Fruit fly (Drosophila melanogaster): ENCODE data around the gene CG10621.

CG10621 gene

dm6 chr2L:18984158-18984557, 29.9 kb upstream of the CG10621 start:
- TF ChIP-seq h (optimal IDR thresholded peaks at IDR 0.05) (no peak), ttk (optimal IDR thresholded peaks at IDR 0.05) (no peak), psq (optimal IDR thresholded peaks at IDR 0.05) (no peak), Sin3A (optimal IDR thresholded peaks at IDR 0.05) (no peak), Myc (optimal IDR thresholded peaks at IDR 0.05) (no peak), insv (optimal IDR thresholded peaks at IDR 0.05) (no peak)

- TF ChIP-seq psq (optimal IDR thresholded peaks at IDR 0.05), result no peak
- TF ChIP-seq ttk (optimal IDR thresholded peaks at IDR 0.05), result no peak
- TF ChIP-seq Sin3A (optimal IDR thresholded peaks at IDR 0.05), result no peak
- no peak for TF ChIP-seq Myc (optimal IDR thresholded peaks at IDR 0.05)
- TF ChIP-seq insv (optimal IDR thresholded peaks at IDR 0.05), result no peak
- no peak for TF ChIP-seq h (optimal IDR thresholded peaks at IDR 0.05)
These were observed 28.9 kb upstream of the CG10621 start for dm6 chr2L:18982826-18983758.

- TF ChIP-seq Sin3A (optimal IDR thresholded peaks at IDR 0.05), result no peak
- no peak for TF ChIP-seq Myc (optimal IDR thresholded peaks at IDR 0.05)
- TF ChIP-seq h (optimal IDR thresholded peaks at IDR 0.05), result no peak
- no peak for TF ChIP-seq ttk (optimal IDR thresholded peaks at IDR 0.05)
- TF ChIP-seq insv (optimal IDR thresholded peaks at IDR 0.05), result no peak
- TF ChIP-seq psq (optimal IDR thresholded peaks at IDR 0.05), result no peak
These were observed 27.8 kb upstream of the CG10621 start for dm6 chr2L:18981947-18982579.

- TF ChIP-seq insv (optimal IDR thresholded peaks at IDR 0.05) (no peak), Myc (optimal IDR thresholded peaks at IDR 0.05) (no peak), psq (optimal IDR thresholded peaks at IDR 0.05) (no peak), ttk (optimal IDR thresholded peaks at IDR 0.05) (no peak), Sin3A (optimal IDR thresholded peaks at IDR 0.05) (no peak), h (optimal IDR thresholded peaks at IDR 0.05) (no peak)
These were observed 27.3 kb upstream of the CG10621 start for dm6 chr2L:18981484-18981883.

dm6 chr2L:18980982-18981381, 26.8 kb upstream of the CG10621 start:
- TF ChIP-seq Sin3A (optimal IDR thresholded peaks at IDR 0.05), result no peak
- no peak for TF ChIP-seq h (optimal IDR thresholded peaks at IDR 0.05)
- TF ChIP-seq psq (optimal IDR thresholded peaks at IDR 0.05), result no peak
- TF ChIP-seq insv (optimal IDR thresholded peaks at IDR 0.05), result no peak
- TF ChIP-seq Myc (optimal IDR thresholded peaks at IDR 0.05), result no peak
- TF ChIP-seq ttk (optimal IDR thresholded peaks at IDR 0.05), result no peak

dm6 chr2L:18979407-18979806, 25.2 kb upstream of the CG10621 start:
- no peak for TF ChIP-seq ttk (optimal IDR thresholded peaks at IDR 0.05)
- TF ChIP-seq psq (optimal IDR thresholded peaks at IDR 0.05), result no peak
- TF ChIP-seq Myc (optimal IDR thresholded peaks at IDR 0.05), result no peak
- TF ChIP-seq h (optimal IDR thresholded peaks at IDR 0.05), result no peak
- no peak for TF ChIP-seq insv (optimal IDR thresholded peaks at IDR 0.05)
- no peak for TF ChIP-seq Sin3A (optimal IDR thresholded peaks at IDR 0.05)

dm6 chr2L:18978923-18979322, 24.7 kb upstream of the CG10621 start:
- TF ChIP-seq h (optimal IDR thresholded peaks at IDR 0.05), result no peak
- no peak for TF ChIP-seq Sin3A (optimal IDR thresholded peaks at IDR 0.05)
- no peak for TF ChIP-seq Myc (optimal IDR thresholded peaks at IDR 0.05)
- no peak for TF ChIP-seq psq (optimal IDR thresholded peaks at IDR 0.05)
- no peak for TF ChIP-seq insv (optimal IDR thresholded peaks at IDR 0.05)
- TF ChIP-seq ttk (optimal IDR thresholded peaks at IDR 0.05), result no peak

dm6 chr2L:18976749-18977148, 22.5 kb upstream of the CG10621 start:
- no peak for TF ChIP-seq ttk (optimal IDR thresholded peaks at IDR 0.05)
- no peak for TF ChIP-seq Myc (optimal IDR thresholded peaks at IDR 0.05)
- TF ChIP-seq Sin3A (optimal IDR thresholded peaks at IDR 0.05), result no peak
- TF ChIP-seq h (optimal IDR thresholded peaks at IDR 0.05), result no peak
- no peak for TF ChIP-seq insv (optimal IDR thresholded peaks at IDR 0.05)

dm6 chr2L:18974063-18974779, 20.0 kb upstream of the CG10621 start, which contains the start of the genes L2HGDH and CG10431:
Gene L2HGDH (minus strand): TSS chr2L:18974448.
Gene CG10431 (plus strand): TSS chr2L:18974710.
- no peak for TF ChIP-seq insv (optimal IDR thresholded peaks at IDR 0.05)
- no peak for TF ChIP-seq Sin3A (optimal IDR thresholded peaks at IDR 0.05)
- no peak for TF ChIP-seq Myc (optimal IDR thresholded peaks at IDR 0.05)
- no peak for TF ChIP-seq ttk (optimal IDR thresholded peaks at IDR 0.05)
- TF ChIP-seq psq (optimal IDR thresholded peaks at IDR 0.05), result no peak
- TF ChIP-seq h (optimal IDR thresholded peaks at IDR 0.05), result no peak

- TF ChIP-seq ttk (optimal IDR thresholded peaks at IDR 0.05) (no peak), Sin3A (optimal IDR thresholded peaks at IDR 0.05) (peak; percentile 96)
These were observed 14.3 kb upstream of the CG10621 start, which contains the start of the genes Nak and Tango6 for dm6 chr2L:18968370-18969105. Gene Nak (minus strand): TSS chr2L:18968744. Gene Tango6 (plus strand): TSS chr2L:18969028.

dm6 chr2L:18967897-18968296, 13.7 kb upstream of the CG10621 start:
- TF ChIP-seq insv (optimal IDR thresholded peaks at IDR 0.05) (no peak), Sin3A (optimal IDR thresholded peaks at IDR 0.05) (no peak), psq (optimal IDR thresholded peaks at IDR 0.05) (no peak), ttk (optimal IDR thresholded peaks at IDR 0.05) (no peak), h (optimal IDR thresholded peaks at IDR 0.05) (no peak), Myc (optimal IDR thresholded peaks at IDR 0.05) (no peak)

Measured in Kc167 (cell line).